Worm (Caenorhabditis elegans) whole organism, early embryonic: ENCODE results near the gene rps-21.

ENCODE experiments used
- B0310.2 ChIP-seq: sonication (generic microtip); optimal IDR thresholded peaks from 2 replicates; lab custom pipeline; 2016; ENCODE audit warnings: mild to moderate bottlenecking, missing genetic modification characterization, missing compliant biosample characterization
- F13C5.2 ChIP-seq: sonication (generic microtip); optimal IDR thresholded peaks from 2 replicates; lab custom pipeline; 2017; ENCODE audit warnings: mild to moderate bottlenecking, missing genetic modification characterization, inconsistent platforms, missing compliant biosample characterization
- aly-1 ChIP-seq: sonication (generic microtip); optimal IDR thresholded peaks from 2 replicates; lab custom pipeline; 2016; ENCODE audit warnings: missing genetic modification characterization, missing compliant biosample characterization
- ama-1 ChIP-seq: fragments of 150-350 bp; optimal IDR thresholded peaks from 2 replicates; lab custom pipeline; 2014
- ceh-13 ChIP-seq: fragments of 200-800 bp; sonication (Bioruptor generic); optimal IDR thresholded peaks from 2 replicates; lab custom pipeline; 2018; ENCODE audit warnings: mild to moderate bottlenecking, missing genetic modification characterization, missing compliant biosample characterization
- ceh-36 ChIP-seq: sonication (generic microtip); optimal IDR thresholded peaks from 2 replicates; lab custom pipeline; 2016; ENCODE audit warnings: missing genetic modification characterization, inconsistent platforms, missing compliant biosample characterization
- ets-7 ChIP-seq: sonication (generic microtip); optimal IDR thresholded peaks from 2 replicates; lab custom pipeline; 2016; ENCODE audit warnings: missing genotype, missing genetic modification characterization, missing compliant biosample characterization
- hmg-4 ChIP-seq: fragments of 200-800 bp; sonication (Bioruptor generic); optimal IDR thresholded peaks from 2 replicates; lab custom pipeline; 2018; ENCODE audit warnings: mild to moderate bottlenecking, missing genetic modification characterization, missing compliant biosample characterization
- hnd-1 ChIP-seq: sonication (generic microtip); optimal IDR thresholded peaks from 2 replicates; lab custom pipeline; 2016; ENCODE audit warnings: missing genetic modification characterization, missing compliant biosample characterization
- pes-1 ChIP-seq: fragments of 200-800 bp; sonication (Bioruptor generic); IDR thresholded peaks from 2 replicates; pipeline ENCODE4 v1.3.6; 2022; ENCODE audit warnings: missing genetic modification reagents, missing genetic modification characterization, missing compliant biosample characterization
- tbx-11 ChIP-seq: fragments of 200-800 bp; sonication (Bioruptor generic); IDR thresholded peaks from 2 replicates; pipeline ENCODE4 v1.3.6; 2022; ENCODE audit warnings: missing genetic modification characterization, missing compliant biosample characterization
- tbx-37 ChIP-seq: fragments of 200-800 bp; sonication (Bioruptor generic); conservative IDR thresholded peaks from 2 replicates; pipeline ENCODE4 v1.3.6; 2022; ENCODE audit warnings: missing genetic modification reagents, missing genetic modification characterization, missing compliant biosample characterization
- tra-4 ChIP-seq: sonication (generic microtip); optimal IDR thresholded peaks from 2 replicates; lab custom pipeline; 2017; ENCODE audit warnings: missing genetic modification characterization, missing compliant biosample characterization

DNA sequence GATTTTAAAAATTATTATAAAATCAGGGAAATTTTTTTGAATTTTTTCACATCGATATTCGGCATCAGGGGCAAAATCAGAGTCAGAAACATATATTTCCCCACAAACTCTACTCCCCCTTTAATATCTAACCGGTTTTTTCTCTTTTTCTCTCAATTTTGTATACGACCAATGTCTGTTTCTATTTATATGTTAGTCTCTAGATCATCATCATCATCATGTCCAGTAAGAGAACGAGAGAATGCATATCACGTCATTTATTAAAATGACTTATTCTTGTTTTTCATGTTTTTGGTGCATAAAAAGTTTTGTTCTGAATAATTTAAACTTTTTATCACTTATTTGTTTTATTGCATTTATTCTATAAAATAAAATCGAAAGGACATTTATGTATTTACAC lies 36.9 kb downstream of the rps-21 start:
- TF ChIP-seq hnd-1 (tag; lab: Kevin White, UChicago) (no peak), aly-1 (tag; lab: Kevin White, UChicago) (no peak), ama-1 (lab: Kevin White, UChicago) (no peak), pes-1 (GFP tag; lab: Robert Waterston, UW) (no peak), ceh-13 (GFP tag; lab: Kevin White, UChicago) (no peak), tra-4 (tag; lab: Kevin White, UChicago) (no peak), F13C5.2 (tag; lab: Kevin White, UChicago) (no peak), tbx-37 (GFP tag; lab: Robert Waterston, UW) (no peak), tbx-11 (GFP tag; lab: Robert Waterston, UW) (no peak), ets-7 (no peak), hmg-4 (GFP tag; lab: Kevin White, UChicago) (no peak), ceh-36 (no peak), B0310.2 (no peak)
